Worm (Caenorhabditis elegans) whole organism, midembryonic: Measurements from ENCODE around the gene F20C5.11.
"Not testable (repeated sequence)": the region's sequence is repeated elsewhere in the genome, so short reads cannot be mapped to it uniquely, and the experiment has no call there.

Source experiments
- T22C8.4 ChIP-seq: fragments of 200-800 bp; sonication (Bioruptor generic); IDR thresholded peaks from 2 replicates; pipeline ENCODE4 v1.3.6; 2022; ENCODE audit warnings: missing genetic modification characterization, missing compliant biosample characterization
- cog-1 ChIP-seq: sonication (generic microtip); optimal IDR thresholded peaks from 2 replicates; lab custom pipeline; 2016; ENCODE audit warnings: missing genetic modification characterization, missing compliant biosample characterization
- flt-1 ChIP-seq: fragments of 200-800 bp; sonication (Bioruptor generic); IDR thresholded peaks from 2 replicates; pipeline ENCODE4 v1.3.6; 2022; ENCODE audit warnings: missing genetic modification characterization, missing compliant biosample characterization
- klf-2 ChIP-seq: fragments of 200-800 bp; sonication (Bioruptor generic); conservative IDR thresholded peaks from 2 replicates; pipeline ENCODE4 v1.3.6; 2022; ENCODE audit warnings: missing genetic modification reagents, missing genetic modification characterization, missing compliant biosample characterization
- med-1 ChIP-seq: sonication (generic microtip); optimal IDR thresholded peaks from 2 replicates; lab custom pipeline; 2017; ENCODE audit warnings: missing genetic modification characterization, mild to moderate bottlenecking, missing compliant biosample characterization, antibody characterized with exemption, missing genetic modification reagents; ENCODE audit not compliant: insufficient read depth
- ref-1 ChIP-seq: fragments of 200-800 bp; sonication (Bioruptor generic); conservative IDR thresholded peaks from 2 replicates; pipeline ENCODE4 v1.3.6; 2022; ENCODE audit warnings: missing genetic modification reagents, missing genetic modification characterization, missing compliant biosample characterization
- ztf-29 ChIP-seq: fragments of 200-800 bp; sonication (Bioruptor generic); IDR thresholded peaks from 2 replicates; pipeline ENCODE4 v1.3.6; 2022; ENCODE audit warnings: missing genetic modification reagents, missing genetic modification characterization, missing compliant biosample characterization

- not testable (repeated sequence) for TF ChIP-seq T22C8.4; ztf-29 (GFP tag; lab: Robert Waterston, UW); ref-1; klf-2 (GFP tag; lab: Robert Waterston, UW); flt-1 (GFP tag; lab: Robert Waterston, UW); cog-1 (tag; lab: Kevin White, UChicago); med-1 (GFP tag; lab: Kevin White, UChicago)
Observed at ce11 chrIV:8715032-8715431, 46.8 kb downstream of the F20C5.11 start, which contains the start of the genes parg-2 and ipla-5.
